Worm (Caenorhabditis elegans) whole organism, L2 larva: ENCODE results near the gene ZK1098.6.

Experiments used
- ama-1 ChIP-seq: fragments of 150-350 bp; optimal IDR thresholded peaks from 2 replicates; lab custom pipeline; 2018; ENCODE audit warnings: inconsistent platforms
- egl-27 ChIP-seq: sonication (generic microtip); optimal IDR thresholded peaks from 3 replicates; lab custom pipeline; 2017; ENCODE audit warnings: missing biosample characterization, missing genetic modification reagents, missing genetic modification characterization
- mab-5 ChIP-seq: fragments of 150-350 bp; optimal IDR thresholded peaks from 2 replicates; lab custom pipeline; 2014; ENCODE audit warnings: missing biosample characterization, missing genetic modification characterization
- nhr-12 ChIP-seq: fragments of 150-350 bp; optimal IDR thresholded peaks from 2 replicates; lab custom pipeline; 2014; ENCODE audit warnings: missing biosample characterization, missing genetic modification characterization
- unc-62 ChIP-seq: fragments of 150-350 bp; optimal IDR thresholded peaks from 2 replicates; lab custom pipeline; 2014; ENCODE audit warnings: missing biosample characterization, missing genetic modification reagents, missing genetic modification characterization
- ztf-11 ChIP-seq: sonication (generic microtip); optimal IDR thresholded peaks from 2 replicates; lab custom pipeline; 2017; ENCODE audit warnings: missing biosample characterization, missing genetic modification characterization

- TF ChIP-seq unc-62 (no peak), nhr-12 (tag; lab: Kevin White, UChicago) (no peak), egl-27 (no peak), ztf-11 (tag; lab: Kevin White, UChicago) (no peak), ama-1 (lab: Kevin White, UChicago) (no peak), mab-5 (no peak)
Measured at ce11 chrIII:9513569-9513968, 13.4 kb upstream of the ZK1098.6 start, which contains the start of gene F55H2.8.
